Fruit fly (Drosophila melanogaster) whole organism, wandering third instar larva: ENCODE data around the gene Sod1.

Experiments used
- CrebA ChIP-seq: fragments of 200-800 bp; sonication (Bioruptor generic); optimal IDR thresholded peaks from 2 replicates; lab custom pipeline; 2016; ENCODE audit warnings: missing biosample characterization, mild to moderate bottlenecking, missing genetic modification characterization, borderline replicate concordance
- HLH106 ChIP-seq: fragments of 200-800 bp; optimal IDR thresholded peaks from 3 replicates; lab custom pipeline; 2019; ENCODE audit warnings: missing biosample characterization, mild to moderate bottlenecking, missing genetic modification characterization, moderate library complexity
- Hr83 ChIP-seq: fragments of 200-300 bp; sonication (Bioruptor generic); optimal IDR thresholded peaks from 2 replicates; lab custom pipeline; 2016; ENCODE audit warnings: missing biosample characterization, mild to moderate bottlenecking, missing genetic modification characterization, moderate library complexity; ENCODE audit not compliant: poor library complexity, severe bottlenecking
- Jra ChIP-seq: sonication (Bioruptor generic); optimal IDR thresholded peaks from 2 replicates; lab custom pipeline; 2016; ENCODE audit warnings: missing biosample characterization, missing genetic modification characterization
- Mio ChIP-seq: sonication (Bioruptor generic); optimal IDR thresholded peaks from 2 replicates; lab custom pipeline; 2016; ENCODE audit warnings: missing biosample characterization, missing genetic modification characterization
- Myc ChIP-seq: fragments of >200 bp; optimal IDR thresholded peaks from 2 replicates; lab custom pipeline; 2017
- OdsH ChIP-seq: fragments of 200-800 bp; sonication (Bioruptor generic); optimal IDR thresholded peaks from 2 replicates; lab custom pipeline; 2016; ENCODE audit warnings: missing biosample characterization, mild to moderate bottlenecking, missing genetic modification characterization
- Rel ChIP-seq, 2 experiments: fragments of 200-800 bp; sonication (Bioruptor generic) in 1 of 2; optimal IDR thresholded peaks; 2 replicates in 1 of 2; 3 replicates in 1 of 2; lab custom pipeline; 2016 to 2019; ENCODE audit warnings: mild to moderate bottlenecking in 2 of 2, missing biosample characterization in 2 of 2, missing genetic modification characterization in 2 of 2, moderate library complexity in 1 of 2
- Sp1 ChIP-seq: fragments of 200-800 bp; sonication (Bioruptor generic); optimal IDR thresholded peaks from 3 replicates; lab custom pipeline; 2019; ENCODE audit warnings: missing biosample characterization, mild to moderate bottlenecking, missing genetic modification characterization, moderate library complexity
- Vsx2 ChIP-seq: fragments of 200-300, 225-300 bp; sonication (Bioruptor generic); optimal IDR thresholded peaks from 2 replicates; lab custom pipeline; 2018; ENCODE audit warnings: missing biosample characterization, missing genetic modification characterization; ENCODE audit not compliant: partially characterized antibody
- br ChIP-seq: fragments of 200-800 bp; sonication (Bioruptor generic); optimal IDR thresholded peaks from 2 replicates; lab custom pipeline; 2016; ENCODE audit warnings: missing biosample characterization, missing genetic modification characterization
- dmrt93B ChIP-seq: fragments of 200-800 bp; sonication (Bioruptor generic); optimal IDR thresholded peaks from 2 replicates; lab custom pipeline; 2018; ENCODE audit warnings: missing biosample characterization, mild to moderate bottlenecking, missing genetic modification characterization
- dsf ChIP-seq: sonication (Bioruptor generic); optimal IDR thresholded peaks from 2 replicates; lab custom pipeline; 2016; ENCODE audit warnings: missing biosample characterization, missing genetic modification characterization, borderline replicate concordance
- foxo ChIP-seq, 2 experiments: fragments of 200-800 bp; sonication (Bioruptor generic); optimal IDR thresholded peaks; 2 replicates in 1 of 2; 3 replicates in 1 of 2; lab custom pipeline; 2016 to 2017; ENCODE audit warnings: missing biosample characterization in 2 of 2, missing genetic modification characterization in 2 of 2
- fru ChIP-seq: fragments of 200-800 bp; sonication (Bioruptor generic); optimal IDR thresholded peaks from 3 replicates; lab custom pipeline; 2016; ENCODE audit warnings: missing biosample characterization, mild to moderate bottlenecking, missing genetic modification characterization
- jim ChIP-seq: fragments of 175-275, 200-325 bp; sonication (Bioruptor generic); optimal IDR thresholded peaks from 2 replicates; lab custom pipeline; 2016; ENCODE audit warnings: missing biosample characterization, mild to moderate bottlenecking, missing genetic modification characterization
- rgr ChIP-seq: fragments of 200-800 bp; sonication (Bioruptor generic); optimal IDR thresholded peaks from 3 replicates; lab custom pipeline; 2016; ENCODE audit warnings: missing biosample characterization, mild to moderate bottlenecking, missing genetic modification characterization
- sv ChIP-seq: fragments of 200-800 bp; sonication (Bioruptor generic); optimal IDR thresholded peaks from 3 replicates; lab custom pipeline; 2016; ENCODE audit warnings: missing biosample characterization, missing genetic modification characterization
- usp ChIP-seq: fragments of >200 bp; optimal IDR thresholded peaks from 2 replicates; lab custom pipeline; 2017; ENCODE audit warnings: missing biosample characterization, missing genetic modification characterization

Gene Sod1

DNA sequence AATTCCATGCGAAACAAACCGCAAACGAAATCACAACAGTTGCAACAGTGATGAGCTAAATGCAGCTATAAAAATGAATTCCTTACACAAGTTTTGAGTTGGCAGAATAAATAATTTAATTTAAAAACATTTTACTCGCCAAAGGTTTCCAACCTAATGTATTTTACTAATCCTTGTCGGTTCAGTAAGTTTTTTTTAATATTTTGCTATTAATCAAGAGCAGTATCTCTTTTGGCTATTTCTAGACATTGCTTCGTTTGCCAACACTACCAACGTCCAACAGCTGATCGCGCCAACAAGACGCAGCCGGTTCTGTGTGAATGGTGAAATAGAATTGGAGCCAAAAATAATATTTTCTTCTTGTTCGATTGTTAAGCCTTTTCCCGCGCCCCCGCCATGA, 48.9 kb downstream of the Sod1 start, which contains the start of the genes CG32075, CG45101 and SuUR (continued):
- TF ChIP-seq Myc (lab: Kevin White, UChicago) = peak; percentile 98
- peak; percentile 92 for TF ChIP-seq rgr
- TF ChIP-seq foxo (GFP tag; optimal IDR thresholded peaks at IDR 0.05; lab: Kevin White, UChicago) = peak; percentile 43 to 90
- no peak for TF ChIP-seq jim (GFP tag; lab: Kevin White, UChicago)

DNA sequence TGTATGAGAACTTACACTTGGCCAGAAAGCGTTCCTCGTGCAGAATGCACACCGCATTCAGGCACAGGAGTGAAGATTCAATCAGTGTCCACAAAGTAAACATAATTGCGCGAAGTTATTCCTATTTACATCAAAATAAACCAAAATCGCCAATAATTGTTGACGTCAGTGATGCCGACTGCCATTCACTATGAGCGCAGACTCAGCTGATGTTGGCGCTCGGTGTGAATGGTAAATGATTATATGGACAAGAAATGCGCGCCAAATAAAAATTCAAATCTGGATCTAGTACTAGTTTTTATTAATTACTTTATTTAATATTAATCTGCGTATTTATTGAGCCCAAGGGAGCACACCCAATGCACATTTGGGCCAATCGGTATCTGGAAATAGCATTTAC, 51.1 kb downstream of the Sod1 start, which contains the start of gene CG32069:
Gene CG32069, minus strand, starts transcription at position 174 of the 400 bp plus-strand sequence.
- TF ChIP-seq sv (GFP tag; lab: Kevin White, UChicago) (no peak), HLH106 (tag; lab: Kevin White, UChicago) (no peak), Mio (GFP tag; lab: Kevin White, UChicago) (no peak), Vsx2 (no peak), foxo (GFP tag; optimal IDR thresholded peaks at IDR 0.05; lab: Kevin White, UChicago) (no peak), usp (GFP tag; lab: Kevin White, UChicago) (no peak), CrebA (no peak), Rel (GFP tag; optimal IDR thresholded peaks at IDR 0.05; lab: Kevin White, UChicago) (no peak), Rel (tag; optimal IDR thresholded peaks at IDR 0.05; lab: Kevin White, UChicago) (no peak), Jra (GFP tag; lab: Kevin White, UChicago) (no peak), Hr83 (no peak), br (GFP tag; lab: Kevin White, UChicago) (no peak), fru (GFP tag; lab: Kevin White, UChicago) (no peak), Sp1 (GFP tag; lab: Kevin White, UChicago) (no peak), jim (GFP tag; lab: Kevin White, UChicago) (no peak), dmrt93B (no peak), dsf (GFP tag; lab: Kevin White, UChicago) (no peak), OdsH (GFP tag; lab: Kevin White, UChicago) (no peak)
